Worm (Caenorhabditis elegans): ENCODE data around the gene ced-2.

- TF ChIP-seq flt-1 (GFP tag; IDR thresholded peaks at IDR 0.05) (no peak), ama-1 (optimal IDR thresholded peaks at IDR 0.05) (no peak), sea-1 (GFP tag; conservative IDR thresholded peaks at IDR 0.05) (no peak), tbx-11 (GFP tag; IDR thresholded peaks at IDR 0.05) (no peak), hnd-1 (tag; optimal IDR thresholded peaks at IDR 0.05) (no peak), B0310.2 (tag; optimal IDR thresholded peaks at IDR 0.05) (no peak), ets-7 (tag; optimal IDR thresholded peaks at IDR 0.05) (no peak)
Measured at ce11 chrIV:1631651-1632050, 34.5 kb downstream of the ced-2 start, which contains the start of gene cpg-24.
